Fruit fly (Drosophila melanogaster): ENCODE measurements around the gene wupA.

wupA gene

DNA sequence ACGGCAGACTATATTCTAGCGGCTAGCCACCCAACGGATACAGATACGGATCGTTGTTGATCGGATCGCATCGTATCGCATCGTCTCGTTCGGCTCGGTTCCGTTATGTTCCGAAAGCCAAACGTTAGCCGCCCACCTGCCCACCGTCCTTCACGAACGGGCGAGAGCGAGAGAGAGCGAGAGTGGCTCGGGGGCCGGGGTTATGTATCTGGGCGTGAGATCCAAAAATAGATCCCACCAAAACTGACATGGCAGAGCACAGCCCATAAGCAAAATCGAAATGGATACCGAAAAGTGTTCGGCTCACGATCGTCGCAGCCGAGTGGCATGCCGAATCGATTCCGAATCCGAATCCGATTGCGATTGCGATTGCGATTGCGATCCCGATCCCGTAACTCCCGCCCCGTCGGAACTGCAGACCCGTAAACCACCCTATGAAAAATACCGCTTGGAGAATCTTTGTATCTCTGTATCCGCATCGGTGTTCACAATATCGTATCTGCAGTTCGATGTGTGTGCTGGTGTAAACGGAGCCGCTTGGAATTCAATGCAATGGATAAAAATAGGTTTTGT, at the start of gene wupA:
Gene wupA, minus strand, starts transcription at position 112 of the 573 bp plus-strand sequence.
- TF ChIP-seq trem (tag; optimal IDR thresholded peaks at IDR 0.05) (no peak), sna (GFP tag; IDR thresholded peaks at IDR 0.05; ENCODE audit: partially characterized antibody) (no peak), lbe (GFP tag; optimal IDR thresholded peaks at IDR 0.05) (no peak), amos (GFP tag; IDR thresholded peaks at IDR 0.05; ENCODE audit: partially characterized antibody) (no peak), Med (GFP tag) (peak; percentile 76), chinmo (GFP tag; IDR thresholded peaks at IDR 0.05; ENCODE audit: partially characterized antibody) (0 out of 4 replicates have a peak, but pooled peaks have one; percentile 19), H15 (GFP tag; IDR thresholded peaks at IDR 0.05) (no peak), CG34224 (GFP tag; IDR thresholded peaks at IDR 0.05; ENCODE audit: partially characterized antibody) (no peak), CG12104 (GFP tag; optimal IDR thresholded peaks at IDR 0.05) (no peak), zfh1 (GFP tag; IDR thresholded peaks at IDR 0.05) (no peak), Neu2 (GFP tag; optimal IDR thresholded peaks at IDR 0.05; ENCODE audit: borderline replicate concordance) (no peak), CG6254 (GFP tag; optimal IDR thresholded peaks at IDR 0.05) (no peak), ab (GFP tag; optimal IDR thresholded peaks at IDR 0.05) (no peak), CG9876 (GFP tag; optimal IDR thresholded peaks at IDR 0.05) (no peak), Gug (GFP tag; IDR thresholded peaks at IDR 0.05) (no peak), E2f2 (GFP tag; IDR thresholded peaks at IDR 0.05) (no peak), CG2116 (GFP tag; optimal IDR thresholded peaks at IDR 0.05) (no peak), CG43689 (GFP tag; IDR thresholded peaks at IDR 0.05) (no peak), Pdp1 (GFP tag; optimal IDR thresholded peaks at IDR 0.05) (peak in 1 of 2 experiments; percentile 21), nau (GFP tag; optimal IDR thresholded peaks at IDR 0.05) (peak; percentile 61), CG15601 (tag; optimal IDR thresholded peaks at IDR 0.05) (no peak), CG2202 (tag; optimal IDR thresholded peaks at IDR 0.05) (no peak), CG12769 (tag; optimal IDR thresholded peaks at IDR 0.05) (peak; percentile 93), CG13123 (GFP tag; optimal IDR thresholded peaks at IDR 0.05) (no peak), gcm (GFP tag; optimal IDR thresholded peaks at IDR 0.05) (no peak), CG10654 (GFP tag; optimal IDR thresholded peaks at IDR 0.05) (no peak), Poxn (GFP tag; IDR thresholded peaks at IDR 0.05) (no peak), jigr1 (GFP tag; IDR thresholded peaks at IDR 0.05) (no peak), Max (GFP tag; optimal IDR thresholded peaks at IDR 0.05) (no peak), Nf-YC (tag; optimal IDR thresholded peaks at IDR 0.05) (no peak), CG7839 (tag; optimal IDR thresholded peaks at IDR 0.05) (no peak), Awh (GFP tag; IDR thresholded peaks at IDR 0.05) (no peak), ems (GFP tag; optimal IDR thresholded peaks at IDR 0.05) (no peak), salm (tag; optimal IDR thresholded peaks at IDR 0.05) (no peak), run (tag; optimal IDR thresholded peaks at IDR 0.05) (no peak), CG13296 (GFP tag; optimal IDR thresholded peaks at IDR 0.05) (no peak), kah (GFP tag; optimal IDR thresholded peaks at IDR 0.05) (peak; percentile 31), CG14014 (GFP tag; IDR thresholded peaks at IDR 0.05) (no peak), CG10543 (GFP tag; optimal IDR thresholded peaks at IDR 0.05) (peak; percentile 41), CG4730 (GFP tag; IDR thresholded peaks at IDR 0.05) (no peak), CG15514 (GFP tag; optimal IDR thresholded peaks at IDR 0.05) (no peak), CG8944 (GFP tag; optimal IDR thresholded peaks at IDR 0.05) (no peak), sd (tag; optimal IDR thresholded peaks at IDR 0.05) (peak; percentile 43), CG32767 (GFP tag; IDR thresholded peaks at IDR 0.05) (no peak), klu (GFP tag; IDR thresholded peaks at IDR 0.05) (no peak), crol (GFP tag; IDR thresholded peaks at IDR 0.05) (peak; percentile 35; the same call in 1 of the 2 replicates), CG3065 (GFP tag; optimal IDR thresholded peaks at IDR 0.05) (no peak), yki (optimal IDR thresholded peaks at IDR 0.05) (no peak), CG8388 (GFP tag; optimal IDR thresholded peaks at IDR 0.05) (no peak), NfI (GFP tag; optimal IDR thresholded peaks at IDR 0.05) (no peak), fd64A (GFP tag; optimal IDR thresholded peaks at IDR 0.05) (no peak)
